Fruit fly (Drosophila melanogaster) whole organism, embryonic: Measurements from ENCODE around the gene asl.

ENCODE experiments used
- CG10431 ChIP-seq: fragments of 200-800 bp; sonication (Bioruptor generic); optimal IDR thresholded peaks from 3 replicates; lab custom pipeline; 2018; ENCODE audit warnings: missing biosample characterization, mild to moderate bottlenecking, missing genetic modification characterization
- CG12219 ChIP-seq: fragments of 200-800 bp; sonication (Bioruptor generic); optimal IDR thresholded peaks from 3 replicates; lab custom pipeline; 2018; ENCODE audit warnings: missing biosample characterization, mild to moderate bottlenecking, missing genetic modification characterization
- CG15011 ChIP-seq: fragments of 200-800 bp; sonication (Bioruptor generic); optimal IDR thresholded peaks from 3 replicates; lab custom pipeline; 2018; ENCODE audit warnings: missing biosample characterization, mild to moderate bottlenecking, missing genetic modification characterization
- CG15601 ChIP-seq: fragments of 200-800 bp; sonication (Bioruptor generic); optimal IDR thresholded peaks from 3 replicates; lab custom pipeline; 2019; ENCODE audit warnings: missing biosample characterization, mild to moderate bottlenecking, missing genetic modification characterization, moderate library complexity
- CG17385 ChIP-seq: fragments of 200-800 bp; sonication (Bioruptor generic); optimal IDR thresholded peaks from 3 replicates; lab custom pipeline; 2018; ENCODE audit warnings: missing biosample characterization, mild to moderate bottlenecking, missing genetic modification characterization
- CG32532 ChIP-seq: fragments of 200-800 bp; sonication (Bioruptor generic); IDR thresholded peaks from 2 replicates; pipeline ENCODE4 v1.3.6; 2022; ENCODE audit warnings: missing biosample characterization, missing genetic modification characterization
- Lpt ChIP-seq: fragments of >200 bp; optimal IDR thresholded peaks from 2 replicates; lab custom pipeline; 2018; ENCODE audit warnings: missing biosample characterization, missing genetic modification characterization
- Opbp ChIP-seq: fragments of 200-800 bp; sonication (Bioruptor generic); IDR thresholded peaks from 3 replicates; pipeline ENCODE4 v1.3.6; 2022; ENCODE audit warnings: missing biosample characterization, missing genetic modification characterization; ENCODE audit not compliant: partially characterized antibody
- Optix ChIP-seq: fragments of 200-800 bp; sonication (Bioruptor generic); IDR thresholded peaks from 3 replicates; pipeline ENCODE4 v1.3.6; 2022; ENCODE audit warnings: missing biosample characterization, missing genetic modification characterization
- Ssrp ChIP-seq: fragments of 200-800 bp; sonication (Bioruptor generic); optimal IDR thresholded peaks from 2 replicates; lab custom pipeline; 2018; ENCODE audit warnings: missing biosample characterization, mild to moderate bottlenecking, missing genetic modification characterization, moderate library complexity

DNA sequence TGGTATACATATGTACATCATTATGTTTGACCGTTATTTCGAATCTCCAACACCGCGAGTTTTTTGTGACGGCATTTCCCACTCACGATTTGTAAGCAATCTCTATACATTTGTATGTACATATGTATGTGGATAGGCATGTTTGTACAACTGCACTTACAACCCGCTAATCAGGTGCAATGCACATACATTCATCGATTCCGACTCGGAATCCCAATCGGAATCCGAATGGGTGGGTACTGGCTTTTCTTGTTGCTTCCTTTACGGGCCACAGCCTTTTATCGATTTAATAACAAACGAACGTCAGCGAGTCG is 34.9 kb downstream of the asl start:
- TF ChIP-seq CG15601 (no peak), CG12219 (GFP tag; lab: Kevin White, UChicago) (no peak), CG15011 (GFP tag; lab: Kevin White, UChicago) (no peak), CG17385 (GFP tag; lab: Kevin White, UChicago) (no peak), CG10431 (GFP tag; lab: Kevin White, UChicago) (no peak), Optix (GFP tag; lab: Robert Waterston, UW) (no peak), Lpt (GFP tag; lab: Kevin White, UChicago) (no peak), Opbp (GFP tag; lab: Robert Waterston, UW) (no peak), CG32532 (GFP tag; lab: Robert Waterston, UW) (no peak), Ssrp (tag; lab: Kevin White, UChicago) (no peak)
